Worm (Caenorhabditis elegans) whole organism, late embryonic: ENCODE data around the gene srw-60.

Experiments used
- C38D4.7 ChIP-seq: fragments of 200-800 bp; sonication (Bioruptor generic); optimal IDR thresholded peaks from 2 replicates; lab custom pipeline; 2018; ENCODE audit warnings: mild to moderate bottlenecking, missing genetic modification characterization, moderate library complexity, missing compliant biosample characterization
- K02D7.2 ChIP-seq: sonication (generic microtip); optimal IDR thresholded peaks from 2 replicates; lab custom pipeline; 2017; ENCODE audit warnings: mild to moderate bottlenecking, missing genetic modification characterization, missing compliant biosample characterization
- K09A11.1 ChIP-seq: sonication (generic microtip); optimal IDR thresholded peaks from 2 replicates; lab custom pipeline; 2017; ENCODE audit warnings: antibody characterized with exemption, mild to moderate bottlenecking, missing genetic modification characterization, missing compliant biosample characterization; ENCODE audit not compliant: insufficient read depth
- ahr-1 ChIP-seq: sonication (generic microtip); optimal IDR thresholded peaks from 2 replicates; lab custom pipeline; 2016; ENCODE audit warnings: missing genetic modification characterization, missing compliant biosample characterization
- ama-1 ChIP-seq: fragments of 150-350 bp; optimal IDR thresholded peaks from 2 replicates; lab custom pipeline; 2014
- ceh-19 ChIP-seq: fragments of 200-800 bp; sonication (Bioruptor generic); optimal IDR thresholded peaks from 2 replicates; lab custom pipeline; 2018; ENCODE audit warnings: mild to moderate bottlenecking, missing genetic modification characterization, missing compliant biosample characterization
- ceh-2 ChIP-seq: sonication (generic microtip); optimal IDR thresholded peaks from 2 replicates; lab custom pipeline; 2016; ENCODE audit warnings: missing genotype, missing genetic modification characterization, missing compliant biosample characterization
- ceh-30 ChIP-seq: fragments of 150-350 bp; optimal IDR thresholded peaks from 2 replicates; lab custom pipeline; 2014; ENCODE audit warnings: missing biosample characterization, missing genetic modification characterization
- ceh-31 ChIP-seq: sonication (generic microtip); optimal IDR thresholded peaks from 2 replicates; lab custom pipeline; 2016; ENCODE audit warnings: missing genetic modification characterization, missing compliant biosample characterization
- ceh-34 ChIP-seq: sonication (generic microtip); optimal IDR thresholded peaks from 2 replicates; lab custom pipeline; 2016; ENCODE audit warnings: mild to moderate bottlenecking, missing genetic modification characterization, missing compliant biosample characterization
- ceh-45 ChIP-seq: fragments of 200-800 bp; sonication (Bioruptor generic); IDR thresholded peaks from 2 replicates; pipeline ENCODE4 v1.3.6; 2022; ENCODE audit warnings: missing genetic modification reagents, missing genetic modification characterization, missing compliant biosample characterization
- ceh-48 ChIP-seq: sonication (generic microtip); optimal IDR thresholded peaks from 2 replicates; lab custom pipeline; 2016; ENCODE audit warnings: missing genetic modification characterization, inconsistent platforms, missing compliant biosample characterization
- ceh-9 ChIP-seq: sonication (generic microtip); optimal IDR thresholded peaks from 2 replicates; lab custom pipeline; 2016; ENCODE audit warnings: mild to moderate bottlenecking, missing genetic modification characterization, inconsistent platforms, missing compliant biosample characterization
- dve-1 ChIP-seq: sonication (generic microtip); optimal IDR thresholded peaks from 2 replicates; lab custom pipeline; 2017; ENCODE audit warnings: antibody characterized with exemption, mild to moderate bottlenecking, missing genetic modification characterization, missing compliant biosample characterization
- elt-2 ChIP-seq: sonication (generic microtip); optimal IDR thresholded peaks from 2 replicates; lab custom pipeline; 2016; ENCODE audit warnings: missing genetic modification reagents, missing genetic modification characterization, missing compliant biosample characterization
- ets-4 ChIP-seq: sonication (generic microtip); optimal IDR thresholded peaks from 2 replicates; lab custom pipeline; 2016; ENCODE audit warnings: missing genetic modification characterization, missing compliant biosample characterization
- eyg-1 ChIP-seq: sonication (generic microtip); optimal IDR thresholded peaks from 2 replicates; lab custom pipeline; 2016; ENCODE audit warnings: missing genotype, missing genetic modification characterization, missing compliant biosample characterization
- fax-1 ChIP-seq: sonication (generic microtip); optimal IDR thresholded peaks from 2 replicates; lab custom pipeline; 2016; ENCODE audit warnings: missing genotype, missing genetic modification characterization, missing compliant biosample characterization
- fkh-6 ChIP-seq: sonication (generic microtip); optimal IDR thresholded peaks from 2 replicates; lab custom pipeline; 2016; ENCODE audit warnings: missing genetic modification characterization, missing compliant biosample characterization
- hlh-13 ChIP-seq: fragments of 200-800 bp; sonication (Bioruptor generic); optimal IDR thresholded peaks from 2 replicates; lab custom pipeline; 2018; ENCODE audit warnings: mild to moderate bottlenecking, missing genetic modification characterization, missing compliant biosample characterization
- hlh-6 ChIP-seq: sonication (generic microtip); optimal IDR thresholded peaks from 2 replicates; lab custom pipeline; 2016; ENCODE audit warnings: missing genotype, missing genetic modification characterization, missing compliant biosample characterization
- lin-11 ChIP-seq: fragments of 200-800 bp; sonication (Bioruptor generic); optimal IDR thresholded peaks from 2 replicates; lab custom pipeline; 2018; ENCODE audit warnings: mild to moderate bottlenecking, missing genetic modification characterization, missing compliant biosample characterization
- mec-3 ChIP-seq: sonication (generic microtip); optimal IDR thresholded peaks from 2 replicates; lab custom pipeline; 2016; ENCODE audit warnings: borderline replicate concordance, missing genetic modification characterization, missing compliant biosample characterization
- nhr-11 ChIP-seq: fragments of 150-350 bp; optimal IDR thresholded peaks from 2 replicates; lab custom pipeline; 2014; ENCODE audit warnings: missing biosample characterization, missing genetic modification characterization
- nhr-232 ChIP-seq: sonication (generic microtip); optimal IDR thresholded peaks from 2 replicates; lab custom pipeline; 2016; ENCODE audit warnings: missing genetic modification characterization, missing compliant biosample characterization
- npax-4 ChIP-seq: sonication (generic microtip); optimal IDR thresholded peaks from 2 replicates; lab custom pipeline; 2016; ENCODE audit warnings: missing genetic modification characterization, missing compliant biosample characterization
- odd-2 ChIP-seq: sonication (generic microtip); optimal IDR thresholded peaks from 2 replicates; lab custom pipeline; 2017; ENCODE audit warnings: antibody characterized with exemption, mild to moderate bottlenecking, missing genetic modification characterization, missing compliant biosample characterization
- pag-3 ChIP-seq: sonication (generic microtip); optimal IDR thresholded peaks from 2 replicates; lab custom pipeline; 2016; ENCODE audit warnings: missing compliant biosample characterization, missing genetic modification characterization, borderline replicate concordance
- pat-9 ChIP-seq: fragments of 200-800 bp; sonication (Bioruptor generic); optimal IDR thresholded peaks from 2 replicates; lab custom pipeline; 2018; ENCODE audit warnings: mild to moderate bottlenecking, missing genetic modification characterization, moderate library complexity, missing compliant biosample characterization
- pax-1 ChIP-seq: fragments of 150-350 bp; optimal IDR thresholded peaks from 2 replicates; lab custom pipeline; 2014; ENCODE audit warnings: missing biosample characterization, missing genetic modification characterization
- pqm-1 ChIP-seq: sonication (generic microtip); optimal IDR thresholded peaks from 2 replicates; lab custom pipeline; 2016; ENCODE audit warnings: missing genetic modification characterization, missing compliant biosample characterization
- rnt-1 ChIP-seq: sonication (generic microtip); optimal IDR thresholded peaks from 2 replicates; lab custom pipeline; 2016; ENCODE audit warnings: missing genetic modification characterization, missing compliant biosample characterization
- sdc-2 ChIP-seq: sonication (generic microtip); optimal IDR thresholded peaks from 2 replicates; lab custom pipeline; 2016; ENCODE audit warnings: missing genotype, missing genetic modification characterization, missing compliant biosample characterization
- sox-2 ChIP-seq: fragments of 200-800 bp; sonication (Bioruptor generic); IDR thresholded peaks from 2 replicates; pipeline ENCODE4 v1.3.6; 2022; ENCODE audit warnings: missing genetic modification reagents, missing genetic modification characterization, missing compliant biosample characterization
- sox-4 ChIP-seq: sonication (generic microtip); optimal IDR thresholded peaks from 2 replicates; lab custom pipeline; 2017; ENCODE audit warnings: mild to moderate bottlenecking, missing genetic modification characterization, inconsistent platforms, missing compliant biosample characterization
- syd-9 ChIP-seq: sonication (generic microtip); optimal IDR thresholded peaks from 2 replicates; lab custom pipeline; 2016; ENCODE audit warnings: mild to moderate bottlenecking, missing genetic modification characterization, moderate library complexity, missing compliant biosample characterization
- tbx-2 ChIP-seq: sonication (generic microtip); optimal IDR thresholded peaks from 2 replicates; lab custom pipeline; 2016; ENCODE audit warnings: missing genetic modification characterization, missing compliant biosample characterization
- ttx-3 ChIP-seq: sonication (generic microtip); optimal IDR thresholded peaks from 2 replicates; lab custom pipeline; 2016; ENCODE audit warnings: missing genetic modification reagents, missing genetic modification characterization, missing compliant biosample characterization
- unc-3 ChIP-seq, 2 experiments: fragments of 200-800 bp in 1 of 2; sonication (Bioruptor generic) in 1 of 2; sonication (generic microtip) in 1 of 2; conservative IDR thresholded peaks in 1 of 2; optimal IDR thresholded peaks in 1 of 2; 2 replicates each; pipeline versions ENCODE4 v1.3.6 to Lab custom; 2016 to 2022; ENCODE audit warnings: missing compliant biosample characterization in 2 of 2, missing genetic modification characterization in 2 of 2, missing genetic modification reagents in 1 of 2
- unc-42 ChIP-seq: sonication (generic microtip); optimal IDR thresholded peaks from 2 replicates; lab custom pipeline; 2016; ENCODE audit warnings: missing genotype, missing genetic modification characterization, missing compliant biosample characterization
- unc-55 ChIP-seq: sonication (generic microtip); optimal IDR thresholded peaks from 2 replicates; lab custom pipeline; 2017; ENCODE audit warnings: missing biosample characterization, missing genetic modification reagents, missing genetic modification characterization
- unc-86 ChIP-seq: sonication (generic microtip); optimal IDR thresholded peaks from 2 replicates; lab custom pipeline; 2016; ENCODE audit warnings: missing genetic modification characterization, missing compliant biosample characterization
- zip-5 ChIP-seq: sonication (generic microtip); optimal IDR thresholded peaks from 2 replicates; lab custom pipeline; 2016; ENCODE audit warnings: missing genetic modification characterization, missing compliant biosample characterization

srw-60 gene

ce11 chrII:2973940-2974402 lies 15.6 kb downstream of the srw-60 start (continued):
- peak; percentile 31 for TF ChIP-seq unc-86 (tag; lab: Kevin White, UChicago)
- TF ChIP-seq odd-2 (tag; lab: Kevin White, UChicago) = no peak
- no peak; the same call in 1 of the 2 replicates for TF ChIP-seq sox-2 (GFP tag; lab: Robert Waterston, UW)
- TF ChIP-seq unc-42 = no peak
- no peak for TF ChIP-seq K09A11.1
- TF ChIP-seq ceh-30 = no peak
- no peak for TF ChIP-seq lin-11
- TF ChIP-seq sdc-2 = no peak
- no peak for TF ChIP-seq ceh-45 (GFP tag; lab: Robert Waterston, UW)
- no peak for TF ChIP-seq K02D7.2
- peak; percentile 65 for TF ChIP-seq unc-55 (GFP tag; lab: Kevin White, UChicago)
- TF ChIP-seq hlh-6 = no peak
- TF ChIP-seq ttx-3 (tag; lab: Kevin White, UChicago) = peak; percentile 38
- TF ChIP-seq ceh-9 = no peak
- peak; percentile 42 for TF ChIP-seq pat-9 (tag; lab: Kevin White, UChicago)
- no peak for TF ChIP-seq C38D4.7 (GFP tag; lab: Kevin White, UChicago)
- TF ChIP-seq nhr-11 (tag; lab: Kevin White, UChicago) = no peak
- TF ChIP-seq pqm-1 = no peak
- no peak for TF ChIP-seq fkh-6
- TF ChIP-seq ets-4 = no peak
- no peak for TF ChIP-seq nhr-232 (tag; lab: Kevin White, UChicago)
- no peak for TF ChIP-seq fax-1 (tag; lab: Kevin White, UChicago)
- no peak for TF ChIP-seq zip-5 (tag; lab: Kevin White, UChicago)
- TF ChIP-seq ceh-19 (GFP tag; lab: Kevin White, UChicago) = peak; percentile 12
- peak; percentile 40 for TF ChIP-seq pax-1 (tag; lab: Kevin White, UChicago)
- TF ChIP-seq pag-3 = no peak
- no peak for TF ChIP-seq ceh-48 (tag; lab: Kevin White, UChicago)
- no peak for TF ChIP-seq elt-2
- TF ChIP-seq ceh-2 (tag; lab: Kevin White, UChicago) = no peak
- TF ChIP-seq dve-1 (tag; lab: Kevin White, UChicago) = peak; percentile 69
- TF ChIP-seq tbx-2 = peak; percentile 35
- TF ChIP-seq rnt-1 = no peak
- TF ChIP-seq hlh-13 = no peak
- TF ChIP-seq ahr-1 (tag; lab: Kevin White, UChicago) = no peak
- no peak for TF ChIP-seq eyg-1
- 0 out of 2 replicates have a peak, but pooled peaks have one; percentile 4 for TF ChIP-seq unc-3 (GFP tag; conservative IDR thresholded peaks at IDR 0.05; lab: Robert Waterston, UW)
- no peak for TF ChIP-seq unc-3 (tag; optimal IDR thresholded peaks at IDR 0.05; lab: Kevin White, UChicago)
- TF ChIP-seq ceh-34 = peak; percentile 3
- TF ChIP-seq npax-4 = no peak
- TF ChIP-seq syd-9 = no peak
- peak; percentile 79 for TF ChIP-seq ceh-31 (tag; lab: Kevin White, UChicago)
- TF ChIP-seq sox-4 (tag; lab: Kevin White, UChicago) = peak; percentile 42
- no peak for TF ChIP-seq ama-1 (lab: Kevin White, UChicago)
- TF ChIP-seq, all 69 proteins: peak for 20

DNA sequence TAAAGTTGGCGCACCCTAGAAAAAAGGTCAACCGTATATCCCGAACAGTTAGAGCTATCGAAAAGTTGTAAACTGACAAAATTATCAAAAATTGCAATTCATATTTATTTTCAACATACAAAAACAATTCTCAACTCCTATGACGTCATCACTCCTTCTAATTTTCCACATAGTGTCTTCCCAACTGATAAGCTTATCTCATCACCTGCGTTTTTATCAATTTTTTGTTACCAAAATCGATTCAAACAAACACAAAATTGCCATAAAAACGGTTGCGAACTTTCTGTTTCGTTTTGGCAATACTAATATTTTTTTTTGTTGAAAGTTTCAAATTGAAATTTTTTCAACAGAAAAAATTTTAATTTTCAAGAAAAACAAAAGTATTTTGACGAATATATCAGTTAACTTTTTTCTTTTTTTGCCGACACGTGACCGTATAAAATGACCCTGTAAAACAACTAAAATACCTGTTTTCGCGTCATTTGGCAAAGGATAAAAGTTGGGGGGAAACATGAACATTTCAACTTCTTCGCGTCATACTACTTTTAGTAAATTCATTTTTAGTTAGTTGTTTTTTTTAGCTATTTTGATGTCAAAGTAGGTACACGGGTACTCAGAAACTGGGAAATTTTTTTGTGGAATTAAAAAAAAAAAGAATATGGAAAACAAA lies 17.3 kb downstream of the srw-60 start:
- TF ChIP-seq elt-2 (peak; percentile 96), pqm-1 (no peak), mec-3 (tag; lab: Kevin White, UChicago) (no peak)
- TF ChIP-seq, all 69 proteins: peak for 1
